Worm (Caenorhabditis elegans) whole organism, L2 larva: Measurements from ENCODE around the gene rsd-2.
"Not testable (repeated sequence)": the region's sequence is repeated elsewhere in the genome, so short reads cannot be mapped to it uniquely, and the experiment has no call there.

Source experiments
- aly-2 ChIP-seq: fragments of 150-350 bp; optimal IDR thresholded peaks from 2 replicates; lab custom pipeline; 2014; ENCODE audit warnings: missing biosample characterization, missing genetic modification characterization
- fos-1 ChIP-seq: fragments of 150-350 bp; optimal IDR thresholded peaks from 2 replicates; lab custom pipeline; 2014; ENCODE audit warnings: missing biosample characterization, missing genetic modification characterization
- mdl-1 ChIP-seq, 2 experiments: fragments of 150-350 bp in 1 of 2; sonication (generic microtip) in 1 of 2; optimal IDR thresholded peaks; 2 replicates each; lab custom pipeline; 2017; ENCODE audit warnings: missing biosample characterization in 2 of 2, missing genetic modification characterization in 2 of 2

DNA sequence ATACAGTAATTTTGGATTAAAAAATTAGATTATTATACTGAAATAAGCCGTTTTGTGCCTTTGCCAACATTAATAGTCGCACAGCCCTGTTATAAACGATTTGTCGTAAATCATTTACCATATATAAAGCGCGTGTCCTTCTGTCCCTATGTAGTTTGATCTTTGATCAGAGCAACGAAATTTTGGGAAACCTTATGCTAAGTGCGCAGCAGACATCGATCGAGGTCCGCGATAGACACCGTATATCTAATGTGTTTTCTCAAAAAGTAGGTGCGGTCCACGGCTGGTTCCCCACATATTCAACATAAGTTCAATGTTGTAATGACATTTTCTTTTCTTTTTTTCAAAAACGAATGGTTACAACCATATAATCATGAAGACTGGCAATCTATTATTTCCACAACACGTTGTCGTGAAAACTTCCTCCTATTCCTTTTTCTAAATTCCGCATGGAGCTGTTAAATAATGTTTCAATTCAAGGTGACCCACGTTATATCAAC is 48.5 kb upstream of the rsd-2 start, which contains the start of gene sru-9:
- not testable (repeated sequence) for TF ChIP-seq mdl-1 (tag; optimal IDR thresholded peaks at IDR 0.05; lab: Kevin White, UChicago); aly-2 (tag; lab: Kevin White, UChicago); fos-1
